Fruit fly (Drosophila melanogaster) whole organism, embryonic: ENCODE measurements around the gene Nepl9.

Experiments used
- Atf6 ChIP-seq: fragments of 200-800 bp; sonication (Bioruptor generic); IDR thresholded peaks from 2 replicates; pipeline ENCODE4 v1.3.6; 2022; ENCODE audit warnings: missing biosample characterization, missing genetic modification characterization
- Bteb2 ChIP-seq: fragments of 200-800 bp; sonication (Bioruptor generic); optimal IDR thresholded peaks from 2 replicates; lab custom pipeline; 2016; ENCODE audit warnings: missing biosample characterization, missing genetic modification characterization
- CG12155 ChIP-seq: fragments of 200-800 bp; sonication (Bioruptor generic); optimal IDR thresholded peaks from 3 replicates; lab custom pipeline; 2016; ENCODE audit warnings: missing biosample characterization, missing genetic modification characterization
- CG12769 ChIP-seq: fragments of 200-800 bp; sonication (Bioruptor generic); optimal IDR thresholded peaks from 2 replicates; lab custom pipeline; 2019; ENCODE audit warnings: missing biosample characterization, mild to moderate bottlenecking, missing genetic modification characterization, moderate library complexity
- CG13287 ChIP-seq: fragments of 200-800 bp; sonication (Bioruptor generic); IDR thresholded peaks from 2 replicates; pipeline ENCODE4 v1.3.6; 2022; ENCODE audit warnings: missing biosample characterization, missing genetic modification characterization; ENCODE audit not compliant: partially characterized antibody
- CG15011 ChIP-seq: fragments of 200-800 bp; sonication (Bioruptor generic); optimal IDR thresholded peaks from 3 replicates; lab custom pipeline; 2018; ENCODE audit warnings: missing biosample characterization, mild to moderate bottlenecking, missing genetic modification characterization
- CG15514 ChIP-seq: fragments of 200-800 bp; sonication (Bioruptor generic); optimal IDR thresholded peaks from 3 replicates; lab custom pipeline; 2017; ENCODE audit warnings: missing biosample characterization, missing genetic modification characterization, mild to moderate bottlenecking, moderate library complexity, missing genetic modification reagents
- CG16779 ChIP-seq: fragments of 200-800 bp; sonication (Bioruptor generic); IDR thresholded peaks from 2 replicates; pipeline ENCODE4 v1.3.6; 2022; ENCODE audit warnings: missing biosample characterization, missing genetic modification characterization
- CG31224 ChIP-seq: fragments of 200-800 bp; sonication (Bioruptor generic); IDR thresholded peaks from 2 replicates; pipeline ENCODE4 v1.3.6; 2022; ENCODE audit warnings: missing biosample characterization, missing genetic modification characterization
- CG32532 ChIP-seq: fragments of 200-800 bp; sonication (Bioruptor generic); IDR thresholded peaks from 2 replicates; pipeline ENCODE4 v1.3.6; 2022; ENCODE audit warnings: missing biosample characterization, missing genetic modification characterization
- CG3995 ChIP-seq: fragments of 200-800 bp; sonication (Bioruptor generic); optimal IDR thresholded peaks from 3 replicates; lab custom pipeline; 2016; ENCODE audit warnings: missing biosample characterization, missing genetic modification characterization
- CG8290 ChIP-seq, 3 experiments: fragments of 200-800 bp; sonication (Bioruptor generic); optimal IDR thresholded peaks; 2 replicates each; lab custom pipeline; 2016 to 2019; ENCODE audit warnings: missing biosample characterization in 3 of 3, missing genetic modification characterization in 3 of 3, mild to moderate bottlenecking in 2 of 3, moderate library complexity in 1 of 3
- CG9437 ChIP-seq: fragments of 200-800 bp; sonication (Bioruptor generic); optimal IDR thresholded peaks from 2 replicates; lab custom pipeline; 2018; ENCODE audit warnings: missing biosample characterization, mild to moderate bottlenecking, missing genetic modification characterization
- CTCF ChIP-seq: fragments of 200-800 bp; sonication (Bioruptor generic); optimal IDR thresholded peaks from 2 replicates; lab custom pipeline; 2017; ENCODE audit warnings: missing biosample characterization, mild to moderate bottlenecking, missing genetic modification characterization, moderate library complexity
- Deaf1 ChIP-seq: fragments of 200-800 bp; optimal IDR thresholded peaks from 3 replicates; lab custom pipeline; 2019; ENCODE audit warnings: missing biosample characterization, mild to moderate bottlenecking, missing genetic modification characterization, moderate library complexity
- Jarid2 ChIP-seq: fragments of 200-800 bp; sonication (Bioruptor generic); optimal IDR thresholded peaks from 3 replicates; lab custom pipeline; 2017; ENCODE audit warnings: mild to moderate bottlenecking, missing biosample characterization, missing genetic modification reagents, missing genetic modification characterization
- Opbp ChIP-seq: fragments of 200-800 bp; sonication (Bioruptor generic); IDR thresholded peaks from 3 replicates; pipeline ENCODE4 v1.3.6; 2022; ENCODE audit warnings: missing biosample characterization, missing genetic modification characterization; ENCODE audit not compliant: partially characterized antibody
- Trl ChIP-seq, 3 experiments: fragments of >200 bp in 2 of 3; fragments of 200-800 bp in 1 of 3; sonication (Bioruptor generic) in 1 of 3; optimal IDR thresholded peaks; 2 replicates in 1 of 3; 3 replicates in 2 of 3; lab custom pipeline; 2016 to 2017; ENCODE audit warnings: missing biosample characterization in 1 of 3, missing genetic modification characterization in 1 of 3
- amos ChIP-seq: fragments of 200-800 bp; sonication (Bioruptor generic); IDR thresholded peaks from 2 replicates; pipeline ENCODE4 v1.3.6; 2022; ENCODE audit warnings: missing biosample characterization, missing genetic modification characterization; ENCODE audit not compliant: partially characterized antibody
- ase ChIP-seq: fragments of 200-800 bp; sonication (Bioruptor generic); IDR thresholded peaks from 3 replicates; pipeline ENCODE4 v1.3.6; 2022; ENCODE audit warnings: missing biosample characterization, missing genetic modification characterization
- bbx ChIP-seq: fragments of 200-800 bp; sonication (Bioruptor generic); IDR thresholded peaks from 2 replicates; pipeline ENCODE4 v1.3.6; 2022; ENCODE audit warnings: missing biosample characterization, missing genetic modification characterization; ENCODE audit not compliant: partially characterized antibody
- chinmo ChIP-seq: fragments of 200-800 bp; sonication (Bioruptor generic); IDR thresholded peaks from 4 replicates; pipeline ENCODE4 v1.3.6; 2022; ENCODE audit warnings: missing biosample characterization, missing genetic modification characterization; ENCODE audit not compliant: partially characterized antibody
- emc ChIP-seq: fragments of 200-800 bp; sonication (Bioruptor generic); optimal IDR thresholded peaks from 2 replicates; lab custom pipeline; 2016; ENCODE audit warnings: missing biosample characterization, missing genetic modification characterization
- exex ChIP-seq: fragments of 200-800 bp; sonication (Bioruptor generic); optimal IDR thresholded peaks from 4 replicates; lab custom pipeline; 2018; ENCODE audit warnings: missing biosample characterization, mild to moderate bottlenecking, missing genetic modification characterization, moderate library complexity
- ftz-f1 ChIP-seq: fragments of 200-800 bp; sonication (Bioruptor generic); optimal IDR thresholded peaks from 2 replicates; lab custom pipeline; 2016; ENCODE audit warnings: missing biosample characterization, missing genetic modification characterization
- gcm ChIP-seq: fragments of 200-800 bp; sonication (Bioruptor generic); optimal IDR thresholded peaks from 2 replicates; lab custom pipeline; 2019; ENCODE audit warnings: missing biosample characterization, mild to moderate bottlenecking, missing genetic modification characterization, moderate library complexity
- grau ChIP-seq: fragments of 200-800 bp; optimal IDR thresholded peaks from 3 replicates; lab custom pipeline; 2019; ENCODE audit warnings: missing biosample characterization, mild to moderate bottlenecking, missing genetic modification characterization, moderate library complexity
- grn ChIP-seq: fragments of 200-800 bp; sonication (Bioruptor generic); optimal IDR thresholded peaks from 3 replicates; lab custom pipeline; 2017; ENCODE audit warnings: missing biosample characterization, missing genetic modification characterization
- gsb-n ChIP-seq: fragments of 200-800 bp; sonication (Bioruptor generic); optimal IDR thresholded peaks from 3 replicates; lab custom pipeline; 2018; ENCODE audit warnings: missing biosample characterization, mild to moderate bottlenecking, missing genetic modification characterization
- hbn ChIP-seq: fragments of 200-800 bp; sonication (Bioruptor generic); IDR thresholded peaks from 2 replicates; pipeline ENCODE4 v1.3.6; 2022; ENCODE audit warnings: missing biosample characterization, missing genetic modification characterization; ENCODE audit not compliant: partially characterized antibody
- kay ChIP-seq: fragments of 200-800 bp; sonication (Bioruptor generic); optimal IDR thresholded peaks from 2 replicates; lab custom pipeline; 2016; ENCODE audit warnings: missing biosample characterization, missing genetic modification characterization
- klu ChIP-seq: fragments of 200-800 bp; sonication (Bioruptor generic); IDR thresholded peaks from 2 replicates; pipeline ENCODE4 v1.3.6; 2022; ENCODE audit warnings: missing biosample characterization, missing genetic modification characterization
- maf-S ChIP-seq: fragments of 200-800 bp; sonication (Bioruptor generic); optimal IDR thresholded peaks from 2 replicates; lab custom pipeline; 2016; ENCODE audit warnings: missing biosample characterization, missing genetic modification characterization
- mirr ChIP-seq: fragments of 200-800 bp; sonication (Bioruptor generic); optimal IDR thresholded peaks from 3 replicates; lab custom pipeline; 2018; ENCODE audit warnings: missing biosample characterization, mild to moderate bottlenecking, missing genetic modification characterization
- pan ChIP-seq, 4 experiments: fragments of >200 bp in 3 of 4; fragments of 200-800 bp in 1 of 4; sonication (Bioruptor generic) in 1 of 4; optimal IDR thresholded peaks in 3 of 4; IDR thresholded peaks in 1 of 4; 2 replicates each; pipeline versions ENCODE4 v1.3.6 to Lab custom; 2017 to 2022; ENCODE audit warnings: missing biosample characterization in 2 of 4, missing genetic modification characterization in 2 of 4, mixed read lengths in 1 of 4
- psq ChIP-seq: fragments of 200-800 bp; sonication (Bioruptor generic); optimal IDR thresholded peaks from 2 replicates; lab custom pipeline; 2017; ENCODE audit warnings: missing biosample characterization, missing genetic modification characterization
- repo ChIP-seq: fragments of 200-800 bp; sonication (Bioruptor generic); optimal IDR thresholded peaks from 2 replicates; lab custom pipeline; 2016; ENCODE audit warnings: missing biosample characterization, missing genetic modification characterization
- run ChIP-seq: fragments of 200-800 bp; sonication (Bioruptor generic); optimal IDR thresholded peaks from 3 replicates; lab custom pipeline; 2018; ENCODE audit warnings: missing biosample characterization, mild to moderate bottlenecking, missing genetic modification characterization
- sima ChIP-seq: fragments of 200-800 bp; sonication (Bioruptor generic); optimal IDR thresholded peaks from 2 replicates; lab custom pipeline; 2016; ENCODE audit warnings: missing biosample characterization, missing genetic modification characterization
- slbo ChIP-seq: fragments of 200-800 bp; sonication (Bioruptor generic); IDR thresholded peaks from 2 replicates; pipeline ENCODE4 v1.3.6; 2022; ENCODE audit warnings: missing biosample characterization, missing genetic modification characterization
- so ChIP-seq: fragments of 200-800 bp; sonication (Bioruptor generic); IDR thresholded peaks from 3 replicates; pipeline ENCODE4 v1.3.6; 2022; ENCODE audit warnings: missing biosample characterization, missing genetic modification characterization
- tio ChIP-seq: fragments of 200-800 bp; sonication (Bioruptor generic); optimal IDR thresholded peaks from 2 replicates; lab custom pipeline; 2017; ENCODE audit warnings: missing biosample characterization, missing genetic modification characterization, inconsistent platforms
- vnd ChIP-seq: fragments of 200-800 bp; sonication (Bioruptor generic); IDR thresholded peaks from 3 replicates; pipeline ENCODE4 v1.3.6; 2022; ENCODE audit warnings: missing biosample characterization, missing genetic modification characterization; ENCODE audit not compliant: partially characterized antibody
- vvl ChIP-seq: fragments of 200-800 bp; sonication (Bioruptor generic); IDR thresholded peaks from 2 replicates; pipeline ENCODE4 v1.3.6; 2022; ENCODE audit warnings: missing biosample characterization, missing genetic modification characterization

Nepl9 gene

dm6 chr2L:16791345-16791744, 45.7 kb downstream of the Nepl9 start, which contains the start of gene CG17928:
Gene CG17928 (plus strand): TSS chr2L:16791568.
- peak; percentile 77; the same call in 1 of the 4 replicates for TF ChIP-seq chinmo (GFP tag; lab: Robert Waterston, UW)
- no peak for TF ChIP-seq psq (GFP tag; lab: Kevin White, UChicago)
- TF ChIP-seq pan (optimal IDR thresholded peaks at IDR 0.05; lab: Kevin White, UChicago): no peak
- TF ChIP-seq pan (GFP tag; optimal IDR thresholded peaks at IDR 0.05 in 1 of 2, IDR thresholded peaks at IDR 0.05 in 1 of 2): peak in 1 of 2 experiments; percentile 12
- TF ChIP-seq CG12769 (tag; lab: Kevin White, UChicago): peak; percentile 57
- no peak for TF ChIP-seq maf-S (GFP tag; lab: Kevin White, UChicago)
- peak; percentile 9 for TF ChIP-seq CTCF (GFP tag; lab: Kevin White, UChicago)
- TF ChIP-seq CG32532 (GFP tag; lab: Robert Waterston, UW): 0 out of 2 replicates have a peak, but pooled peaks have one; percentile 11
- no peak for TF ChIP-seq CG15011 (GFP tag; lab: Kevin White, UChicago)
- TF ChIP-seq grau (tag; lab: Kevin White, UChicago): no peak
- TF ChIP-seq Opbp: no peak
- peak; percentile 10 for TF ChIP-seq CG12155 (GFP tag; lab: Kevin White, UChicago)
- TF ChIP-seq amos: peak; percentile 9; the same call in 1 of the 2 replicates
- peak; percentile 70 for TF ChIP-seq CG9437 (GFP tag; lab: Kevin White, UChicago)
- no peak for TF ChIP-seq exex (tag; lab: Kevin White, UChicago)
- no peak for TF ChIP-seq CG31224 (GFP tag; lab: Robert Waterston, UW)
- no peak for TF ChIP-seq slbo
- no peak for TF ChIP-seq bbx (GFP tag; lab: Robert Waterston, UW)
- no peak for TF ChIP-seq emc
- TF ChIP-seq Jarid2: peak; percentile 67
- peak; percentile 47 for TF ChIP-seq grn (GFP tag; lab: Kevin White, UChicago)
- peak; percentile 58 to 78 for TF ChIP-seq Trl (optimal IDR thresholded peaks at IDR 0.05; lab: Kevin White, UChicago)
- TF ChIP-seq Trl (GFP tag; optimal IDR thresholded peaks at IDR 0.05; lab: Kevin White, UChicago): no peak
- TF ChIP-seq CG16779 (GFP tag; lab: Robert Waterston, UW): no peak
- TF ChIP-seq CG15514 (GFP tag; lab: Kevin White, UChicago): peak; percentile 3
- TF ChIP-seq repo (GFP tag; lab: Kevin White, UChicago): no peak
- peak; percentile 21 for TF ChIP-seq mirr (GFP tag; lab: Kevin White, UChicago)
- TF ChIP-seq Atf6 (GFP tag; lab: Robert Waterston, UW): no peak
- TF ChIP-seq tio: no peak
- TF ChIP-seq Bteb2 (GFP tag; lab: Kevin White, UChicago): no peak
- 0 out of 3 replicates have a peak, but pooled peaks have one; percentile 7 for TF ChIP-seq so
- TF ChIP-seq vnd (GFP tag; lab: Robert Waterston, UW): no peak
- TF ChIP-seq Deaf1 (tag; lab: Kevin White, UChicago): peak; percentile 92
- peak; percentile 70 for TF ChIP-seq ftz-f1
- TF ChIP-seq vvl: peak; percentile 72
- no peak for TF ChIP-seq gcm (GFP tag; lab: Kevin White, UChicago)
- no peak for TF ChIP-seq sima
- 0 out of 2 replicates have a peak, but pooled peaks have one; percentile 13 for TF ChIP-seq hbn (GFP tag; lab: Robert Waterston, UW)
- TF ChIP-seq klu (GFP tag; lab: Robert Waterston, UW): no peak
- TF ChIP-seq CG8290 (GFP tag; optimal IDR thresholded peaks at IDR 0.05; lab: Kevin White, UChicago): no peak
- peak in 1 of 2 experiments; percentile 45 for TF ChIP-seq CG8290 (tag; optimal IDR thresholded peaks at IDR 0.05; lab: Kevin White, UChicago)
- peak; percentile 71 for TF ChIP-seq CG3995
- no peak for TF ChIP-seq gsb-n (tag; lab: Kevin White, UChicago)
- peak; percentile 67 for TF ChIP-seq run (tag; lab: Kevin White, UChicago)
- no peak for TF ChIP-seq ase (GFP tag; lab: Robert Waterston, UW)
- TF ChIP-seq CG13287: peak; percentile 10; the same call in 1 of the 2 replicates
- no peak for TF ChIP-seq kay (GFP tag; lab: Kevin White, UChicago)
